Fruit fly (Drosophila melanogaster) Kc167 (cell line): ENCODE data around the gene CG12171.

ENCODE experiments used
- Myc ChIP-seq: fragments of >200 bp; optimal IDR thresholded peaks from 2 replicates; lab custom pipeline; 2017; ENCODE audit warnings: missing external identifiers
- Sin3A ChIP-seq: fragments of >200 bp; optimal IDR thresholded peaks from 2 replicates; lab custom pipeline; 2018; ENCODE audit warnings: missing external identifiers
- h ChIP-seq: fragments of >200 bp; optimal IDR thresholded peaks from 3 replicates; lab custom pipeline; 2018; ENCODE audit warnings: missing external identifiers
- insv ChIP-seq: fragments of >200 bp; optimal IDR thresholded peaks from 3 replicates; lab custom pipeline; 2018; ENCODE audit warnings: missing external identifiers
- psq ChIP-seq: fragments of >200 bp; optimal IDR thresholded peaks from 2 replicates; lab custom pipeline; 2017; ENCODE audit warnings: missing external identifiers
- ttk ChIP-seq: sonication (Bioruptor generic); optimal IDR thresholded peaks from 2 replicates; lab custom pipeline; 2017; ENCODE audit warnings: missing external identifiers

The CG12171 gene

DNA sequence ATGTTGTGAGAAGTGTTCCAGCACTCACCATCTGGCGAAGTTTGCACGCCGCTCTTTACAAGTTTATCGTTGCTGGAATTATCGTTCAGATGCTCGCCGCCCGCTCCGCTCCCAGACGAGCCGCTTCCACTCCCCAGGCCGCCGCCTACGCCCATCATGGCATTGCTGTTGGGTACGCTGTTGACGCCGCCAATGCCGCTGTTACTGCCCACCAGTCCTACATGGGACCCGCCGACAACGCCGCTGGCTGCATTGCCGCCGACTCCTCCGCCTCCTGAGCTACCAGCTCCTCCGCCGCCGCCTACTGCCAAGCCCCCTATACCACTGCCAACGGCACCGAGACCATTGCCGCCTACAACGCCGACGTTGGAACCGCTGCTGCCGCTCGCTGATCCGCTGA lies 25.0 kb upstream of the CG12171 start:
- TF ChIP-seq insv: no peak
- no peak for TF ChIP-seq psq (lab: Kevin White, UChicago)
- TF ChIP-seq Myc (lab: Kevin White, UChicago): no peak
- no peak for TF ChIP-seq ttk
- no peak for TF ChIP-seq Sin3A (lab: Kevin White, UChicago)
- TF ChIP-seq h: no peak

DNA sequence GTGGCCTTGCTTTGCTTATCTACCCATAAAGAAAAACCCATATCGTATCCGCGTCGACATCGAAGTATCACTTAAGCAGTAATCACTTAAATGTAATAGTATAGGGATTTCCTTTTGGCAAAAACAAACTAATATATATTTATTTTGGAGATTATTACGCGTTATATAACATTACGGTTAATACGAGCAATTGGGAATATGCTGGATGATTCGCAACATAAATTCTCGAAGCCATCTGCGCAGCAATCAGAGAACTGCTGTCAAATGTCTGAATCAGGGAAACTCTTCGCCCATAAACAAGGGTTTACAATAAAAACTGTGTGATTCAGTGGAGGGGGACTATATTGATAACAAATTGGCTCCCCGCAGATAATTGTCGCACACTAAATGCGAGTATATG lies 22.8 kb upstream of the CG12171 start:
- TF ChIP-seq Myc (lab: Kevin White, UChicago) (no peak), Sin3A (lab: Kevin White, UChicago) (no peak), ttk (no peak), psq (lab: Kevin White, UChicago) (no peak), insv (no peak), h (no peak)

DNA sequence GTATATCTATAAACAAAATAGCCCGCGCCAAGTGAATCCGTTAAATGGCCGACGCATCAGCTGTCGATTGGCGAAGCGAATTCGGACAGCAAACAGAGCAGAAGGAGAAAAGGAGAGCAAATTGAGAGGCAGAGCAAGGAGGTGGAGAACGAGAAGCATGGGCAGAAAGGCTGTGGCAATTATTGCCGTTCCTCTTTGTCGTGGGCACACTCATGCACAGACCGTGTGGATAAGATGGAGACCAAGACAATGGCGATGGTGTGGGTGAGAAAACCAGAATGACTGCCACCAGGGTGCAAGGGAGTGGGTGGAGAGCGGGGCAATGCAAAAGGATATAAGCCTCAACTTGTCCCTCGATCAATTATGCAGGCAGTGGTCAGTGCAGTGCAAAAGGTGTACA lies 22.3 kb upstream of the CG12171 start:
- TF ChIP-seq Myc (lab: Kevin White, UChicago) (no peak), insv (no peak), h (no peak), Sin3A (lab: Kevin White, UChicago) (no peak), psq (lab: Kevin White, UChicago) (no peak), ttk (no peak)

DNA sequence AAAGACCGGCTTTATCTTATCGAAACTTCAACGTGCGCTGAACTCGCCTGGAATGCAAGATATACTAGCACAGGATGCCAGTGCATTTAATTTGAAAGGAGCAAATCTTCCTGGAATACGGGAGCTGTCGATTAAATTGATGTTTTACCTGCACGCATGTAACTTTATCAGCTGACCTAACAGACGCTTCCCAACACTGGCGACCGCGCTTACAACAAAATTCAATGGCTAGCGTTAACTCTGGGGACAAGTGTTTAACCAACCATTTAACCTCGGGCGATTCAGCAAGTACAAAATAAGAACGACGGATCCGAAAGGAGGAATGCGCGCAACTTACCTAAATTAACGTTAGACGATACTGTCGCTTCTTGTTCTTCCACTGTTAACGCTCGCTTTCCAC lies 21.7 kb upstream of the CG12171 start:
- TF ChIP-seq Myc (lab: Kevin White, UChicago) (no peak), insv (no peak), h (no peak), psq (lab: Kevin White, UChicago) (no peak), ttk (no peak), Sin3A (lab: Kevin White, UChicago) (no peak)

DNA sequence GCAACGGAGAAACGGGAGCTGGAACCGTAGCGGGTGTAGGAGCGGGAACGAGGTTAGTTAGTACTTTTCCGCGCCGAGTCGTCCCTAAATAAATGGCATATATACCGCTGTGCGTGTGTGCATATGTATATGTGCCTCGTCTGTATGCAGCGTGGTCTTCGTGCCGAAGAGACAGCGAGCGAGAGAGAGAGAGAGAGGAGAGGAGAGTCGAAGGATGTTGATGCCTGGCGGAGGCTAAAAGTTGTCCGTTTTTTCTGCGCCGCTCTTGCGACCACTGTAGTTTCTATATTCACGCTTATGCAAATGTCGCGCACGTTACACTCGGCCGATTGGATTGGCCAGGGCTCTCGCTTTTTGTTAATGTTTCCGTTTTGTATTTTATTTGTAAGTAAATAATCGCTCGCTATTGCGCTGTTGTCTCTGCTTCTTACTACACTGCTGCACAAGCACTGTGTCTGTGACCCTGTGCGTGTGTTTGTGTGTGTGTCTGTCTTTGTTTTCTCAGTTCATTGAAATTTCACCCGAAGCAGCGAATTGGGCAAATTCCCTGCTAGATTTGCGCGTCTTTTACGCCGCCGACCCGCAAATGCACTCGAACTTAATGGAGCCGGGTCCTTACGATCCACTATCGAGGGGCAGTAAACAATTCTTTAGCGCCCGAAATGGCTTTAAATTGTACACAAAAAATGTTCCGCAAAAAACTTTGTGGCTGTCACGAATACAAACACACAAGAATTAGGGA lies 20.9 kb upstream of the CG12171 start, which contains the start of gene Rga:
TSS of gene Rga (minus strand) at position 741 of the 742 bp plus-strand sequence.
- no peak for TF ChIP-seq h
- TF ChIP-seq psq (lab: Kevin White, UChicago): no peak
- TF ChIP-seq ttk: no peak
- TF ChIP-seq Myc (lab: Kevin White, UChicago): no peak
- TF ChIP-seq insv: no peak
- TF ChIP-seq Sin3A (lab: Kevin White, UChicago): no peak

DNA sequence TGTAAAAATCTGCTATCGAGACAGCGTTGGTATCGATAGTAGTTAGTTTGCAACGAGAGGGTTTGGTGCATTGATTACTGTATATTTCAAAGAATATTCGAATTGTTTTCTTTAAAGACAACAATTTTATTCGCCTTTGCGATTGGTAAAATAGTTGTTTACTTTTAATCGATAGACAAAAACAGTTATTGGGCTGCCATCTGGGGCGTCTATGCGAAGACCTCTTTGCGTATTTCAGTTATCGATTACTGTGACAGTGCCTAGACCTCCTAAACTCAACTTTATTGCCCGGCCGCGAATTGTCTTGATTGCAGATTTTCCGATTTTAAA lies 20.3 kb upstream of the CG12171 start, which contains the start of gene Atu:
TSS of gene Atu (plus strand) at position 245 of the 330 bp plus-strand sequence.
- TF ChIP-seq h (no peak), Myc (lab: Kevin White, UChicago) (no peak), ttk (no peak), Sin3A (lab: Kevin White, UChicago) (no peak), insv (no peak), psq (lab: Kevin White, UChicago) (no peak)

DNA sequence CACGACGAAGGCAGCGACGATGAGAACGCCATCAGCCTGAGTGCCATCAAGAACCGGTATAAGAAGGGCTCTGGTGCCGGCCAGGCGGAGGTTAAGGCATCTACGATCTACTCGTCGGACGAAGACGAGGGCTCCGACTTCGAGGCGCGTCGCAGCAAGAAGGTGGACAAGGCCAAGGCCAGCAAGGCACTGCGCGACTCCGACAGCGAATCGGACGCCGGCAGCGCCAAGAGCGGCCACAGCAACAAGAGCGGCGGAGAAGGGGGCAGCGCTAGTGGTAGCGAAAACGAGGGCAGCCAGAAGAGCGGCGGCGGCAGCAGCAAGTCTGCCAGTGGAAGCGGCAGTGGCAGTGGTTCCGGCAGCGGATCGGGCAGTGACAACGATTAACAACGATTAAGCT lies 17.9 kb upstream of the CG12171 start:
- TF ChIP-seq insv: no peak
- no peak for TF ChIP-seq Sin3A (lab: Kevin White, UChicago)
- no peak for TF ChIP-seq Myc (lab: Kevin White, UChicago)
- no peak for TF ChIP-seq psq (lab: Kevin White, UChicago)
- TF ChIP-seq ttk: no peak
- TF ChIP-seq h: no peak

DNA sequence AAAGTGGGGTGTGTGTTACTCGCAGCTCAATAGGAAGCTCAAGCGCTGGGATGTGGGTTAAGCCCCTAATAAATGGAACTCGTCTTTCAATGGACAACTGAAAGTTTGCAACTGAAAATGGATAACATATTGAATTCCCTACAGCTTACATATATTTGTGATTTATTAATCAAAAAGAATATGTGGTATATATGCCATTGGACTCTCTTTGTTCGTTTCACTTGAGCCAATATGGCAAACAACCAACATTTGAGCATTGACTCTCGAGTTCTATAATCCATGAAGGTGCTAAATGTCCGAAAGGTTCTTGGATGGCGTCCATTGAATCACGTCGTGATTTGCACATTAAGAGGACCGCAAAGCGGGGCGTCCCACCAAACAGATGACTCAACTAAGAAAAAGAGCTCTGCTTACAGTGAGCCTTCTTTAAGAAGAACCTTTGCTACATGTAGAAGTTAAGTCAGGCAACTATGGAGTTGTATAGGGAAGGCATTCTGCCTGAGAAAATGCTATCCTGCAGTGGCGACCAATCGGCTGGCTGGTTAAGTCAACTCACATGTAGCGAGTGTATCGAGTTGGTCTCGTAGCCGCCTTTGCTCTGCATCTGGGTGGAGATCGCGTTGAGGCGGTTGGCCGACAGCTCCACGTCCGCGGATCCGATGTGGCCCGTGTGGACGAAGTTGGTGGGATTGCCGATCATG lies 15.4 kb upstream of the CG12171 start:
- TF ChIP-seq Sin3A (lab: Kevin White, UChicago) (no peak), insv (no peak), psq (lab: Kevin White, UChicago) (no peak), h (no peak), Myc (lab: Kevin White, UChicago) (no peak), ttk (no peak)

DNA sequence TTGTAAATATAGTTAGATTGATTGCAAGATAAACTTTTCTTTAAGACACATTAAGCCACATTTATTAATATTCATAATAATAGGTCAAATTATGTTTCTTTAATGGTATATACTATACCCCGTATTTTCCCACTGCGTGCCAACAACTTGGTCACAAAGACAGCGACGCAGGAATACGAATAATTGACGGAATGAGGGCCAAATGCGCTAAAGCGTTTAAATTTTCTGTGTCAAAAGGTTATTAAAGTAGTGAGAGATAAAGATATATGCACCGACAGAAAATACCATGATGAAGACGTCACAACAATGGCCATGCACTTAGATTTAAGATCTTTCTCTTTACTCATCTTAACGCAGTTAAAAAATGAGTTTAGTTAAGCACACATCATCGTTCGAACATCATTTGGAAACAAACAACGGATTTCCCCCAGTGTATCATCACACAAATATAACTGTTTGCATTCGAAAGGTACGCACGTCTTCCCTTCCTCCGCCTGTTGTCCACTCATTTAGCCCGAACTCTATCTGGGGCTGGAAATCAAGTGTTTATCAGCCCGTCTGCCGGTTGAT lies 13.0 kb upstream of the CG12171 start:
- no peak for TF ChIP-seq psq (lab: Kevin White, UChicago)
- no peak for TF ChIP-seq Sin3A (lab: Kevin White, UChicago)
- no peak for TF ChIP-seq h
- no peak for TF ChIP-seq Myc (lab: Kevin White, UChicago)
- no peak for TF ChIP-seq insv
- TF ChIP-seq ttk: no peak

DNA sequence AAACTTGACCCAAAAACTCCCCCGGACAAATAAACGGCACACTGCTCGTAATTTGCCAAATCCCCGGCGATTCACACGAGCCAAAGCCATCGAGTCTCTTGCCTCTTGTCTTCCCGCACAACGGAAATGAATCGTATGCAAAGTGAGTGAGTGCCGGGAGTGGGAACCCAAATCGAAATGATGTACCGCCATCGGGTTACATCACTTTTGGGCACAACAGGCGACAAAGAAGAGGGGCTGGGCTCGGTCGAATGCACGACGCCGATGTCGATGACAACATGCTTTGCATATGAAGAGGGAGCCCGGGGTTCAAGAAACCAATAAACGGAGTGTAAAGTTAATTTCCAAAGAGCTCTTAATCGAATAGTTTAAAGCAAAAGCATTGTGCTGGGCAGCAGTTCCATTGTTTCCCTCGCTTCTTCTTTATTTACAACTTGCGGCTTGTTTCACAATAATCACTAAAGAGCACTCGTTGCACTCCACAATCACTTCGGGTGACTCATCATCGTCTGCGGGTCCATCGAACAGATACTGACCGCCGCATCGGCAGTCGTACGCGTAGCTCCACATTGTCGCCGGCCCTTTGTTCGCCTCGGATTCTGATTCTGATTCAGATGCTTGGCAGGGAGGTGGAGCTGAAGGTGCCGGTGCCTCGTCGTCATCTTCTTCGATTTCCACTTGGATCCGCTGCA lies 11.6 kb upstream of the CG12171 start:
- TF ChIP-seq Sin3A (lab: Kevin White, UChicago): no peak
- no peak for TF ChIP-seq h
- TF ChIP-seq ttk: no peak
- TF ChIP-seq Myc (lab: Kevin White, UChicago): no peak
- no peak for TF ChIP-seq psq (lab: Kevin White, UChicago)
- TF ChIP-seq insv: no peak

DNA sequence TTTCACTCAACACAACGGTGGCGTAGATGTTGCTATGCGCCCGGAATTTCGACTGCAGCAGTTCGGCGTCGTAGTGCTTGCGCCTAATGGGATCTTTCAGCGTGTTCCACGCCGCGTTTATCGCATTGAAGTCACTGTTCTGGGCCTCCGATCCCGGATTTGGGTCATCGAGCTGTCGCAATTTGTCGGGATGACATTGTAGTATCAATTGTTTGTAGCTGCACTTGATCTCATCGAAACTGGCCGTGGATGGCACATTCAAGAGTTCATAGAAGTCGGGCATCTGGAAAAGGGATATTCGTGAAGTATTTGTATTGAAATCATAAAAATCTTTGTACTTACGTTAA lies 11.0 kb upstream of the CG12171 start:
- TF ChIP-seq insv (no peak), Myc (lab: Kevin White, UChicago) (no peak), ttk (no peak), h (no peak), Sin3A (lab: Kevin White, UChicago) (no peak)

DNA sequence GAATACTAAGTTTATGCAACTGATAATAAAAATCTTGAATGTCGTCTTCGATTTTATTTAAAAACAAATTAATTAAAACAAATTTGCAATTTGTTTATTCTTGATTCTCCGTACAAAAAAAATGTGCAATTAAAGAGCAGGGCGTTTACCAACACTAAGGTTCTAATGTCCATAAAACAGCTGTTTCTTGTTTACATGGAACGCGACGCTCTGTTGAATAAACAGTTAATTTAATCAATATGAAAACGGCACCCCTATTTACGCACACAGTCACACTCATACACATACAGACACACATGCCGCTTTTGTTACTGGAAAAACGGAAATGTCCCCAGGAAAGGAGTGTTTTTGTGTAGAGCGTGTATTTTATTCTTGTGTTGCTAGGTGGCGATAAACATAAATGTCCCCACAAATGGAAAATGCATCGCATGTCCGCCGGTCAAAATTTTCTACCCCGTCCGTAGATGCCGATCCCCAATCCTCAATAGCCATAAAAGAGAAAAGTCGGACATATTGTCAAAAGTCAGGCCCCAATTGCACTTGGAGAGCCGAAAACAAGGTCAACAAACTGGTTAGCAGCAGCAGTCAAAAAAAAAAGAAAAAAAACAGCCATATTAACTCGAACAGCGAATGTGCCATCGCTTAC lies 10.3 kb upstream of the CG12171 start:
- TF ChIP-seq Myc (lab: Kevin White, UChicago) (no peak), psq (lab: Kevin White, UChicago) (no peak), Sin3A (lab: Kevin White, UChicago) (no peak), insv (no peak), h (no peak), ttk (no peak)
